Worm (Caenorhabditis elegans): ENCODE results near the gene H20J04.4.

H20J04.4 gene

ce11 chrII:4358765-4359164, 29.9 kb downstream of the H20J04.4 start, which contains the start of gene lat-2:
Gene lat-2, plus strand, starts transcription at chrII:4359065.
- TF ChIP-seq npax-4 (tag; optimal IDR thresholded peaks at IDR 0.05) (no peak), nhr-232 (tag; optimal IDR thresholded peaks at IDR 0.05) (no peak), rnt-1 (tag; optimal IDR thresholded peaks at IDR 0.05) (no peak), zip-5 (tag; optimal IDR thresholded peaks at IDR 0.05) (no peak), ceh-2 (tag; optimal IDR thresholded peaks at IDR 0.05) (no peak), hlh-15 (tag; optimal IDR thresholded peaks at IDR 0.05) (no peak), pqm-1 (tag; optimal IDR thresholded peaks at IDR 0.05) (no peak), ttx-3 (tag; optimal IDR thresholded peaks at IDR 0.05) (no peak), lim-6 (tag; optimal IDR thresholded peaks at IDR 0.05) (no peak)

DNA sequence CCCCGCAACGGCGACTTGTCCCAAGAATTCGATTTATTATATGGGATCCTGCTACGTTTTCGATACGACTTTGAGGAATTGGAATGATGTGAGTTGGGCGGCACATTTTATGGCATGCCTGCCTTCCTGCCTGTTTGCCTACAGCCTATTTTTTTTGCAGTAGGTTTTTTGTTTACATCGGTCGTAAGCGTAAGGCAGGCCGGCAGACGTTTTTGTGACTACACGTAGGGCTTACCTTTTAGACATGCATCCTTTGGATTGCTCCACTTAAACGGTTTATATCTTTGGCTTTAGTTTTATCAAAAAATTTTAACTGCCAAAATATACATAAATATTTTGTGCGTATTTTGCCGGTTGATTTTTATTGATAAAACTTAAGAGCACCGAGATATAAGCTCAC, 30.4 kb downstream of the H20J04.4 start:
- TF ChIP-seq hlh-6 (tag; optimal IDR thresholded peaks at IDR 0.05) (no peak), nhr-11 (tag; optimal IDR thresholded peaks at IDR 0.05) (no peak), ceh-19 (GFP tag; optimal IDR thresholded peaks at IDR 0.05) (no peak), ceh-6 (GFP tag; optimal IDR thresholded peaks at IDR 0.05) (no peak), hlh-8 (tag; optimal IDR thresholded peaks at IDR 0.05) (no peak), fkh-6 (tag; optimal IDR thresholded peaks at IDR 0.05) (no peak), zip-5 (tag; optimal IDR thresholded peaks at IDR 0.05) (no peak)

ce11 chrII:4362088-4362487, 33.3 kb downstream of the H20J04.4 start:
- TF ChIP-seq tbx-2 (tag; optimal IDR thresholded peaks at IDR 0.05) = no peak
- TF ChIP-seq C38D4.7 (GFP tag; optimal IDR thresholded peaks at IDR 0.05) = no peak
- no peak for TF ChIP-seq fkh-6 (tag; optimal IDR thresholded peaks at IDR 0.05)
- TF ChIP-seq eyg-1 (tag; optimal IDR thresholded peaks at IDR 0.05) = no peak
- TF ChIP-seq che-1 (tag; optimal IDR thresholded peaks at IDR 0.05) = no peak
- TF ChIP-seq rnt-1 (tag; optimal IDR thresholded peaks at IDR 0.05) = no peak
- no peak for TF ChIP-seq K09A11.1 (tag; optimal IDR thresholded peaks at IDR 0.05; ENCODE audit: insufficient read depth)
- no peak for TF ChIP-seq ceh-14 (tag; optimal IDR thresholded peaks at IDR 0.05)
- TF ChIP-seq dmd-4 (tag; optimal IDR thresholded peaks at IDR 0.05; ENCODE audit: borderline replicate concordance) = no peak
- no peak for TF ChIP-seq hlh-6 (tag; optimal IDR thresholded peaks at IDR 0.05)
- TF ChIP-seq sox-2 (GFP tag; IDR thresholded peaks at IDR 0.05) = no peak
- no peak for TF ChIP-seq npax-4 (tag; optimal IDR thresholded peaks at IDR 0.05)
- no peak for TF ChIP-seq zip-5 (tag; optimal IDR thresholded peaks at IDR 0.05)
- no peak for TF ChIP-seq ceh-30 (tag; optimal IDR thresholded peaks at IDR 0.05)
- no peak for TF ChIP-seq unc-3 (GFP tag; conservative IDR thresholded peaks at IDR 0.05)
- no peak for TF ChIP-seq unc-3 (tag; optimal IDR thresholded peaks at IDR 0.05)
- no peak for TF ChIP-seq tbx-7 (tag; optimal IDR thresholded peaks at IDR 0.05)
- TF ChIP-seq C08G9.2 (tag; optimal IDR thresholded peaks at IDR 0.05) = no peak
- no peak for TF ChIP-seq nhr-11 (tag; optimal IDR thresholded peaks at IDR 0.05)
- no peak for TF ChIP-seq hlh-13 (GFP tag; optimal IDR thresholded peaks at IDR 0.05)

ce11 chrII:4367923-4368322, 39.1 kb downstream of the H20J04.4 start, which contains the start of gene try-9:
Gene try-9, plus strand, starts transcription at chrII:4368223.
- TF ChIP-seq unc-86 (tag; optimal IDR thresholded peaks at IDR 0.05) (no peak), tbx-2 (tag; optimal IDR thresholded peaks at IDR 0.05) (no peak), eyg-1 (tag; optimal IDR thresholded peaks at IDR 0.05) (no peak), ttx-3 (tag; optimal IDR thresholded peaks at IDR 0.05) (no peak), ztf-16 (tag; optimal IDR thresholded peaks at IDR 0.05) (no peak), elt-4 (tag; optimal IDR thresholded peaks at IDR 0.05) (no peak), ets-4 (tag; optimal IDR thresholded peaks at IDR 0.05) (no peak), pha-4 (tag; optimal IDR thresholded peaks at IDR 0.05) (no peak), ceh-48 (tag; optimal IDR thresholded peaks at IDR 0.05) (no peak)

ce11 chrII:4369715-4370114, 40.9 kb downstream of the H20J04.4 start:
- TF ChIP-seq fax-1 (tag; optimal IDR thresholded peaks at IDR 0.05) = no peak
- no peak for TF ChIP-seq pros-1 (tag; optimal IDR thresholded peaks at IDR 0.05)

All from whole organism, late embryonic.